ENCODE assay signal across 6 fruit fly cellular contexts in the genomic region with DNA sequence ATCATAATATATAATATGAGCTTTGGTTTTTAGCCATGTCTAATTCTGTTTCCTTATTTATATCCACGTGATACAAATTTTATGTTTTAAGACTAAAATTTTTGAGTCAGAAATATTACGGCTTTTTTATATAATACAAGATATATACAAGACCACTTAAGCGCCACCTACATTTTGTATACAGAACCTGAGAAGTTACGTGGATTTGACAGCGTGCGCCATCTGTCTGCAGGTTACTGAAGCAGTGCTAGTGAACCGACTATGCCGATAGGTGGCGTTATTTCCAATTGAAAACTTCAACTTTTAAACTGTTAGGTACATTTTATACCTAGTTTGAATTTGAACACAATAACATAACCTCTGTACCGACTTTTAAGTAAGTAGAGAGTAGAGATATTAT.
TF ChIP-seq lines count a peak whose summit lies in the region.

No protein-coding gene starts in this region.

- peak; percentile 98 to 100 for TF ChIP-seq CTCF in S2 (optimal IDR thresholded peaks at IDR 0.05; lab: Kevin White, UChicago)
- peak; percentile 100 for TF ChIP-seq CTCF in whole organism, embryonic (GFP tag; optimal IDR thresholded peaks at IDR 0.05; lab: Kevin White, UChicago)

TF ChIP-seq in whole organism, adult, 20 proteins besides CTCF, POLR2A, EP300 and RAD21:
- TF ChIP-seq CG1620 (GFP tag; optimal IDR thresholded peaks at IDR 0.05; lab: Kevin White, UChicago) (peak; percentile 50), bab1 (GFP tag; optimal IDR thresholded peaks at IDR 0.05; lab: Kevin White, UChicago) (peak; percentile 67), CG5204 (GFP tag; optimal IDR thresholded peaks at IDR 0.05; lab: Kevin White, UChicago) (peak; percentile 47), cic (GFP tag; optimal IDR thresholded peaks at IDR 0.05; lab: Kevin White, UChicago) (no peak), kay (GFP tag; lab: Kevin White, UChicago; ENCODE audit: borderline replicate concordance) (peak; percentile 10), toe (GFP tag; optimal IDR thresholded peaks at IDR 0.05; lab: Kevin White, UChicago) (peak; percentile 32), Hr96 (GFP tag; optimal IDR thresholded peaks at IDR 0.05; lab: Kevin White, UChicago) (peak; percentile 58), tj (GFP tag; optimal IDR thresholded peaks at IDR 0.05; lab: Kevin White, UChicago) (no peak), ovo (GFP tag; optimal IDR thresholded peaks at IDR 0.05; lab: Kevin White, UChicago) (peak; percentile 0)

TF ChIP-seq in whole organism, embryonic, 481 proteins besides CTCF, POLR2A, EP300 and RAD21 (continues in another document):
- no peak for TF ChIP-seq Dfd (GFP tag; optimal IDR thresholded peaks at IDR 0.05; lab: Kevin White, UChicago)
- TF ChIP-seq CG31224 (GFP tag; IDR thresholded peaks at IDR 0.05; lab: Robert Waterston, UW): no peak
- peak; percentile 55 for TF ChIP-seq CG2875 (GFP tag; optimal IDR thresholded peaks at IDR 0.05; lab: Kevin White, UChicago)
- no peak for TF ChIP-seq CG18476 (GFP tag; optimal IDR thresholded peaks at IDR 0.05; lab: Kevin White, UChicago)
- no peak for TF ChIP-seq CG13296 (GFP tag; optimal IDR thresholded peaks at IDR 0.05; lab: Kevin White, UChicago)
- no peak for TF ChIP-seq yki (optimal IDR thresholded peaks at IDR 0.05; lab: Kevin White, UChicago)
- no peak for TF ChIP-seq gsb (GFP tag; IDR thresholded peaks at IDR 0.05; lab: Robert Waterston, UW)
- TF ChIP-seq Dad (GFP tag; optimal IDR thresholded peaks at IDR 0.05; lab: Kevin White, UChicago): peak; percentile 59
- no peak for TF ChIP-seq Hmx (GFP tag; optimal IDR thresholded peaks at IDR 0.05; lab: Kevin White, UChicago)
- TF ChIP-seq nerfin-2 (GFP tag; IDR thresholded peaks at IDR 0.05; lab: Robert Waterston, UW; ENCODE audit: partially characterized antibody): no peak
- TF ChIP-seq tup (GFP tag; optimal IDR thresholded peaks at IDR 0.05; lab: Kevin White, UChicago): no peak
- peak; percentile 30 for TF ChIP-seq ATbp (GFP tag; optimal IDR thresholded peaks at IDR 0.05; lab: Kevin White, UChicago)
- peak; percentile 39 for TF ChIP-seq CG7786 (GFP tag; optimal IDR thresholded peaks at IDR 0.05; lab: Kevin White, UChicago)
- no peak for TF ChIP-seq ac (GFP tag; optimal IDR thresholded peaks at IDR 0.05; lab: Kevin White, UChicago)
- no peak for TF ChIP-seq salm (tag; optimal IDR thresholded peaks at IDR 0.05; lab: Kevin White, UChicago)
- TF ChIP-seq HmgD (GFP tag; optimal IDR thresholded peaks at IDR 0.05; lab: Kevin White, UChicago): peak; percentile 84
- peak; percentile 70 for TF ChIP-seq CG1233 (GFP tag; optimal IDR thresholded peaks at IDR 0.05; lab: Kevin White, UChicago)
- TF ChIP-seq Usf (GFP tag; optimal IDR thresholded peaks at IDR 0.05; lab: Kevin White, UChicago): no peak
- TF ChIP-seq Hey (tag; optimal IDR thresholded peaks at IDR 0.05; lab: Kevin White, UChicago): no peak
- no peak for TF ChIP-seq Hand (GFP tag; optimal IDR thresholded peaks at IDR 0.05; lab: Kevin White, UChicago)

TF ChIP-seq in whole organism, prepupa, 60 proteins besides CTCF, POLR2A, EP300 and RAD21 (continues in another document):
- TF ChIP-seq acj6 (GFP tag; optimal IDR thresholded peaks at IDR 0.05; lab: Kevin White, UChicago) (peak; percentile 26), Smox (GFP tag; optimal IDR thresholded peaks at IDR 0.05; lab: Kevin White, UChicago) (peak; percentile 24), OdsH (GFP tag; optimal IDR thresholded peaks at IDR 0.05; lab: Kevin White, UChicago) (peak; percentile 45), CG3919 (GFP tag; optimal IDR thresholded peaks at IDR 0.05; lab: Kevin White, UChicago) (peak; percentile 21), achi (GFP tag; optimal IDR thresholded peaks at IDR 0.05; lab: Kevin White, UChicago) (no peak), CG6854 (GFP tag; optimal IDR thresholded peaks at IDR 0.05; lab: Kevin White, UChicago) (no peak), CG31627 (GFP tag; optimal IDR thresholded peaks at IDR 0.05; lab: Kevin White, UChicago) (peak; percentile 79), CG10631 (GFP tag; optimal IDR thresholded peaks at IDR 0.05; lab: Kevin White, UChicago) (peak; percentile 16), net (GFP tag; optimal IDR thresholded peaks at IDR 0.05; lab: Kevin White, UChicago) (no peak), cyc (GFP tag; optimal IDR thresholded peaks at IDR 0.05; lab: Kevin White, UChicago) (peak; percentile 69), CG11902 (GFP tag; optimal IDR thresholded peaks at IDR 0.05; lab: Kevin White, UChicago) (peak; percentile 46), Hr4 (GFP tag; optimal IDR thresholded peaks at IDR 0.05; lab: Kevin White, UChicago) (peak; percentile 35), Eip75B (GFP tag; optimal IDR thresholded peaks at IDR 0.05; lab: Kevin White, UChicago) (peak; percentile 19), dac (GFP tag; optimal IDR thresholded peaks at IDR 0.05; lab: Kevin White, UChicago) (no peak), CG34406 (GFP tag; optimal IDR thresholded peaks at IDR 0.05; lab: Kevin White, UChicago) (no peak), lz (GFP tag; optimal IDR thresholded peaks at IDR 0.05; lab: Kevin White, UChicago) (peak; percentile 68), CG6792 (GFP tag; optimal IDR thresholded peaks at IDR 0.05; lab: Kevin White, UChicago) (peak; percentile 27), svp (GFP tag; lab: Kevin White, UChicago) (peak; percentile 23), Met (GFP tag; optimal IDR thresholded peaks at IDR 0.05; lab: Kevin White, UChicago) (peak; percentile 48), Eip78C (GFP tag; lab: Kevin White, UChicago) (peak; percentile 69), CG7368 (GFP tag; optimal IDR thresholded peaks at IDR 0.05; lab: Kevin White, UChicago) (no peak)

TF ChIP-seq in whole organism, pupa, 21 proteins besides CTCF, POLR2A, EP300 and RAD21:
- TF ChIP-seq D1 (tag; optimal IDR thresholded peaks at IDR 0.05; lab: Kevin White, UChicago) (peak; percentile 66), EcR (GFP tag; optimal IDR thresholded peaks at IDR 0.05; lab: Kevin White, UChicago) (peak; percentile 58), rn (GFP tag; IDR thresholded peaks at IDR 0.05; lab: Robert Waterston, UW) (no peak)

TF ChIP-seq in whole organism, wandering third instar larva, 38 proteins besides CTCF, POLR2A, EP300 and RAD21:
- TF ChIP-seq Myc (optimal IDR thresholded peaks at IDR 0.05; lab: Kevin White, UChicago) (peak; percentile 93), h (GFP tag; optimal IDR thresholded peaks at IDR 0.05; lab: Kevin White, UChicago) (peak; percentile 55), psq (GFP tag; optimal IDR thresholded peaks at IDR 0.05; lab: Kevin White, UChicago) (peak; percentile 39), CrebA (GFP tag; optimal IDR thresholded peaks at IDR 0.05; lab: Kevin White, UChicago; ENCODE audit: borderline replicate concordance) (no peak), Hr83 (GFP tag; optimal IDR thresholded peaks at IDR 0.05; lab: Kevin White, UChicago; ENCODE audit: poor library complexity, severe bottlenecking) (peak; percentile 72), OdsH (GFP tag; optimal IDR thresholded peaks at IDR 0.05; lab: Kevin White, UChicago) (peak; percentile 48), sage (GFP tag; optimal IDR thresholded peaks at IDR 0.05; lab: Kevin White, UChicago) (no peak), tai (GFP tag; optimal IDR thresholded peaks at IDR 0.05; lab: Kevin White, UChicago) (peak; percentile 57), woc (GFP tag; optimal IDR thresholded peaks at IDR 0.05; lab: Kevin White, UChicago) (no peak), ey (GFP tag; optimal IDR thresholded peaks at IDR 0.05; lab: Kevin White, UChicago) (peak; percentile 50), fru (GFP tag; optimal IDR thresholded peaks at IDR 0.05; lab: Kevin White, UChicago) (peak; percentile 48), CG9705 (GFP tag; optimal IDR thresholded peaks at IDR 0.05; lab: Kevin White, UChicago) (peak; percentile 36), dmrt93B (GFP tag; optimal IDR thresholded peaks at IDR 0.05; lab: Kevin White, UChicago) (peak; percentile 30), N (GFP tag; optimal IDR thresholded peaks at IDR 0.05; lab: Kevin White, UChicago) (no peak), dsf (GFP tag; optimal IDR thresholded peaks at IDR 0.05; lab: Kevin White, UChicago; ENCODE audit: borderline replicate concordance) (no peak), Dif (GFP tag; optimal IDR thresholded peaks at IDR 0.05; lab: Kevin White, UChicago; ENCODE audit: partially characterized antibody) (no peak), brk (GFP tag; optimal IDR thresholded peaks at IDR 0.05; lab: Kevin White, UChicago) (no peak), Hr78 (GFP tag; optimal IDR thresholded peaks at IDR 0.05; lab: Kevin White, UChicago) (no peak), foxo (GFP tag; optimal IDR thresholded peaks at IDR 0.05; lab: Kevin White, UChicago) (peak in 1 of 2 experiments; percentile 71), Mio (GFP tag; optimal IDR thresholded peaks at IDR 0.05; lab: Kevin White, UChicago) (no peak), Hnf4 (GFP tag; optimal IDR thresholded peaks at IDR 0.05; lab: Kevin White, UChicago) (peak; percentile 69), Sp1 (GFP tag; optimal IDR thresholded peaks at IDR 0.05; lab: Kevin White, UChicago) (no peak), GATAd (GFP tag; optimal IDR thresholded peaks at IDR 0.05; lab: Kevin White, UChicago) (no peak), Jra (GFP tag; optimal IDR thresholded peaks at IDR 0.05; lab: Kevin White, UChicago) (no peak), usp (GFP tag; optimal IDR thresholded peaks at IDR 0.05; lab: Kevin White, UChicago) (no peak), br (GFP tag; optimal IDR thresholded peaks at IDR 0.05; lab: Kevin White, UChicago) (peak; percentile 68), HLH106 (tag; optimal IDR thresholded peaks at IDR 0.05; lab: Kevin White, UChicago) (peak; percentile 57), sv (GFP tag; optimal IDR thresholded peaks at IDR 0.05; lab: Kevin White, UChicago) (peak; percentile 57)
